Fruit fly (Drosophila melanogaster) whole organism, embryonic: Measurements from ENCODE around the gene SamDC.

Source experiments
- Adf1 ChIP-seq: fragments of 200-800 bp; sonication (Bioruptor generic); IDR thresholded peaks from 2 replicates; pipeline ENCODE4 v1.3.6; 2022; ENCODE audit warnings: missing biosample characterization, missing genetic modification characterization
- Antp ChIP-seq: fragments of 200-800 bp; sonication (Bioruptor generic); optimal IDR thresholded peaks from 3 replicates; lab custom pipeline; 2016; ENCODE audit warnings: missing biosample characterization, missing genetic modification characterization
- Asciz ChIP-seq: fragments of 200-800 bp; sonication (Bioruptor generic); optimal IDR thresholded peaks from 2 replicates; lab custom pipeline; 2017; ENCODE audit warnings: missing biosample characterization, mild to moderate bottlenecking, missing genetic modification characterization, missing genetic modification reagents
- Bteb2 ChIP-seq: fragments of 200-800 bp; sonication (Bioruptor generic); optimal IDR thresholded peaks from 2 replicates; lab custom pipeline; 2016; ENCODE audit warnings: missing biosample characterization, missing genetic modification characterization
- CG10209 ChIP-seq: fragments of 200-800 bp; sonication (Bioruptor generic); optimal IDR thresholded peaks from 3 replicates; lab custom pipeline; 2017; ENCODE audit warnings: missing biosample characterization, mild to moderate bottlenecking, missing genetic modification characterization, missing genetic modification reagents
- CG1024 ChIP-seq: fragments of 200-800 bp; sonication (Bioruptor generic); IDR thresholded peaks from 2 replicates; pipeline ENCODE4 v1.3.6; 2022; ENCODE audit warnings: missing biosample characterization, missing genetic modification characterization
- CG11695 ChIP-seq: fragments of 200-800 bp; sonication (Bioruptor generic); IDR thresholded peaks from 3 replicates; pipeline ENCODE4 v1.3.6; 2022; ENCODE audit warnings: missing biosample characterization, missing genetic modification characterization
- CG12299 ChIP-seq: fragments of 200-800 bp; sonication (Bioruptor generic); optimal IDR thresholded peaks from 2 replicates; lab custom pipeline; 2018; ENCODE audit warnings: missing biosample characterization, mild to moderate bottlenecking, missing genetic modification characterization
- CG12942 ChIP-seq: fragments of 200-800 bp; sonication (Bioruptor generic); optimal IDR thresholded peaks from 3 replicates; lab custom pipeline; 2016; ENCODE audit warnings: missing biosample characterization, missing genetic modification characterization
- CG13424 ChIP-seq: fragments of 200-800 bp; sonication (Bioruptor generic); optimal IDR thresholded peaks from 2 replicates; lab custom pipeline; 2019; ENCODE audit warnings: missing biosample characterization, mild to moderate bottlenecking, missing genetic modification characterization, moderate library complexity
- CG1647 ChIP-seq: fragments of 200-800 bp; sonication (Bioruptor generic); optimal IDR thresholded peaks from 3 replicates; lab custom pipeline; 2016; ENCODE audit warnings: missing biosample characterization, missing genetic modification characterization
- CG17568 ChIP-seq: fragments of 200-800 bp; sonication (Bioruptor generic); optimal IDR thresholded peaks from 2 replicates; lab custom pipeline; 2018; ENCODE audit warnings: missing biosample characterization, mild to moderate bottlenecking, missing genetic modification characterization, moderate library complexity
- CG18262 ChIP-seq: fragments of 200-800 bp; optimal IDR thresholded peaks from 3 replicates; lab custom pipeline; 2019; ENCODE audit warnings: missing biosample characterization, mild to moderate bottlenecking, missing genetic modification characterization, moderate library complexity
- CG18619 ChIP-seq: fragments of 200-800 bp; sonication (Bioruptor generic); optimal IDR thresholded peaks from 3 replicates; lab custom pipeline; 2017; ENCODE audit warnings: missing biosample characterization, mild to moderate bottlenecking, missing genetic modification characterization
- CG2875 ChIP-seq: fragments of 200-800 bp; sonication (Bioruptor generic); optimal IDR thresholded peaks from 2 replicates; lab custom pipeline; 2017; ENCODE audit warnings: missing biosample characterization, mild to moderate bottlenecking, missing genetic modification characterization, missing genetic modification reagents
- CG3065 ChIP-seq: fragments of 200-800 bp; sonication (Bioruptor generic); optimal IDR thresholded peaks from 2 replicates; lab custom pipeline; 2016; ENCODE audit warnings: missing biosample characterization, missing genetic modification characterization
- CG32767 ChIP-seq: fragments of 200-800 bp; sonication (Bioruptor generic); IDR thresholded peaks from 2 replicates; pipeline ENCODE4 v1.3.6; 2022; ENCODE audit warnings: missing biosample characterization, missing genetic modification characterization
- CG34422 ChIP-seq: fragments of 200-800 bp; sonication (Bioruptor generic); IDR thresholded peaks from 3 replicates; pipeline ENCODE4 v1.3.6; 2022; ENCODE audit warnings: missing biosample characterization, missing genetic modification characterization
- CG4328 ChIP-seq: fragments of 200-800 bp; sonication (Bioruptor generic); optimal IDR thresholded peaks from 3 replicates; lab custom pipeline; 2017; ENCODE audit warnings: missing biosample characterization, missing genetic modification reagents, missing genetic modification characterization
- CG4617 ChIP-seq: fragments of 200-800 bp; sonication (Bioruptor generic); optimal IDR thresholded peaks from 3 replicates; lab custom pipeline; 2016; ENCODE audit warnings: missing biosample characterization, missing genetic modification characterization, borderline replicate concordance
- CG6254 ChIP-seq: fragments of 200-800 bp; sonication (Bioruptor generic); optimal IDR thresholded peaks from 3 replicates; lab custom pipeline; 2017; ENCODE audit warnings: mild to moderate bottlenecking, missing biosample characterization, missing genetic modification reagents, missing genetic modification characterization
- CG6689 ChIP-seq: fragments of 200-800 bp; sonication (Bioruptor generic); IDR thresholded peaks from 2 replicates; pipeline ENCODE4 v1.3.6; 2022; ENCODE audit warnings: missing biosample characterization, missing genetic modification characterization
- CG7357 ChIP-seq: fragments of 200-800 bp; sonication (Bioruptor generic); IDR thresholded peaks from 3 replicates; pipeline ENCODE4 v1.3.6; 2022; ENCODE audit warnings: missing biosample characterization, missing genetic modification characterization
- CG8281 ChIP-seq: fragments of 200-800 bp; sonication (Bioruptor generic); optimal IDR thresholded peaks from 2 replicates; lab custom pipeline; 2018; ENCODE audit warnings: missing biosample characterization, mild to moderate bottlenecking, missing genetic modification characterization, moderate library complexity
- CG9797 ChIP-seq: fragments of 200-800 bp; sonication (Bioruptor generic); optimal IDR thresholded peaks from 3 replicates; lab custom pipeline; 2018; ENCODE audit warnings: missing biosample characterization, mild to moderate bottlenecking, missing genetic modification characterization
- CkIIα-i1 ChIP-seq: fragments of 200-800 bp; sonication (Bioruptor generic); IDR thresholded peaks from 2 replicates; pipeline ENCODE4 v1.3.6; 2022; ENCODE audit warnings: missing biosample characterization, missing genetic modification characterization
- CoRest ChIP-seq: fragments of 200-800 bp; sonication (Bioruptor generic); optimal IDR thresholded peaks from 3 replicates; lab custom pipeline; 2018; ENCODE audit warnings: missing biosample characterization, mild to moderate bottlenecking, missing genetic modification characterization, moderate library complexity
- Dek ChIP-seq: fragments of 200-800 bp; sonication (Bioruptor generic); optimal IDR thresholded peaks from 3 replicates; lab custom pipeline; 2019; ENCODE audit warnings: missing biosample characterization, mild to moderate bottlenecking, missing genetic modification characterization, moderate library complexity
- Hand ChIP-seq: fragments of 200-800 bp; sonication (Bioruptor generic); optimal IDR thresholded peaks from 2 replicates; lab custom pipeline; 2017; ENCODE audit warnings: mild to moderate bottlenecking, missing biosample characterization, missing genetic modification reagents, missing genetic modification characterization
- HmgZ ChIP-seq: fragments of 200-800 bp; sonication (Bioruptor generic); optimal IDR thresholded peaks from 2 replicates; lab custom pipeline; 2018; ENCODE audit warnings: missing biosample characterization, mild to moderate bottlenecking, missing genetic modification characterization
- Hr3 ChIP-seq: fragments of 200-800 bp; sonication (Bioruptor generic); optimal IDR thresholded peaks from 3 replicates; lab custom pipeline; 2016; ENCODE audit warnings: missing biosample characterization, missing genetic modification characterization
- Hr51 ChIP-seq, 2 experiments: fragments of 200-800 bp; sonication (Bioruptor generic); optimal IDR thresholded peaks; 2 replicates in 1 of 2; 3 replicates in 1 of 2; lab custom pipeline; 2016 to 2018; ENCODE audit warnings: missing biosample characterization in 2 of 2, missing genetic modification characterization in 2 of 2, mild to moderate bottlenecking in 1 of 2, moderate library complexity in 1 of 2
- Hr78 ChIP-seq, 2 experiments: fragments of 200-800 bp in 1 of 2; fragments of >200 bp in 1 of 2; sonication (Bioruptor generic) in 1 of 2; optimal IDR thresholded peaks; 2 replicates each; lab custom pipeline; 2017 to 2019; ENCODE audit warnings: missing biosample characterization in 2 of 2, missing genetic modification characterization in 2 of 2, mild to moderate bottlenecking in 1 of 2, moderate library complexity in 1 of 2
- Kr ChIP-seq: fragments of 200-800 bp; sonication (Bioruptor generic); optimal IDR thresholded peaks from 2 replicates; lab custom pipeline; 2017; ENCODE audit warnings: missing biosample characterization, mild to moderate bottlenecking, missing genetic modification characterization
- Mad ChIP-seq: fragments of 200-800 bp; sonication (Bioruptor generic); optimal IDR thresholded peaks from 2 replicates; lab custom pipeline; 2016; ENCODE audit warnings: missing biosample characterization, missing genetic modification characterization
- Six4 ChIP-seq: fragments of 200-800 bp; sonication (Bioruptor generic); optimal IDR thresholded peaks from 2 replicates; lab custom pipeline; 2016; ENCODE audit warnings: missing biosample characterization, missing genetic modification characterization
- ap ChIP-seq: fragments of 200-800 bp; sonication (Bioruptor generic); IDR thresholded peaks from 2 replicates; pipeline ENCODE4 v1.3.6; 2022; ENCODE audit warnings: missing biosample characterization, missing genetic modification characterization
- ash1 ChIP-seq: fragments of 200-800 bp; sonication (Bioruptor generic); optimal IDR thresholded peaks from 2 replicates; lab custom pipeline; 2018; ENCODE audit warnings: missing biosample characterization, mild to moderate bottlenecking, missing genetic modification characterization
- bigmax ChIP-seq: fragments of 200-800 bp; sonication (Bioruptor generic); optimal IDR thresholded peaks from 2 replicates; lab custom pipeline; 2018; ENCODE audit warnings: missing biosample characterization, mild to moderate bottlenecking, missing genetic modification characterization
- eve ChIP-seq, 2 experiments: fragments of >200 bp; optimal IDR thresholded peaks; 2 replicates each; lab custom pipeline; 2017; ENCODE audit warnings: missing biosample characterization in 2 of 2, missing genetic modification characterization in 2 of 2
- fd102C ChIP-seq: fragments of 200-800 bp; sonication (Bioruptor generic); optimal IDR thresholded peaks from 2 replicates; lab custom pipeline; 2018; ENCODE audit warnings: missing biosample characterization, mild to moderate bottlenecking, missing genetic modification characterization, moderate library complexity
- hbn ChIP-seq: fragments of 200-800 bp; sonication (Bioruptor generic); IDR thresholded peaks from 2 replicates; pipeline ENCODE4 v1.3.6; 2022; ENCODE audit warnings: missing biosample characterization, missing genetic modification characterization; ENCODE audit not compliant: partially characterized antibody
- her ChIP-seq: fragments of 200-800 bp; sonication (Bioruptor generic); optimal IDR thresholded peaks from 2 replicates; lab custom pipeline; 2016; ENCODE audit warnings: missing biosample characterization, missing genetic modification characterization
- pfk ChIP-seq: fragments of 200-800 bp; sonication (Bioruptor generic); optimal IDR thresholded peaks from 2 replicates; lab custom pipeline; 2018; ENCODE audit warnings: missing biosample characterization, mild to moderate bottlenecking, missing genetic modification characterization, moderate library complexity
- psq ChIP-seq: fragments of 200-800 bp; sonication (Bioruptor generic); optimal IDR thresholded peaks from 2 replicates; lab custom pipeline; 2017; ENCODE audit warnings: missing biosample characterization, missing genetic modification characterization
- rib ChIP-seq: fragments of 200-800 bp; sonication (Bioruptor generic); IDR thresholded peaks from 2 replicates; pipeline ENCODE4 v1.3.6; 2022; ENCODE audit warnings: missing biosample characterization, missing genetic modification characterization
- scrt ChIP-seq: fragments of 200-800 bp; sonication (Bioruptor generic); optimal IDR thresholded peaks from 2 replicates; lab custom pipeline; 2018; ENCODE audit warnings: missing biosample characterization, mild to moderate bottlenecking, missing genetic modification characterization, moderate library complexity
- sim ChIP-seq: fragments of 200-800 bp; sonication (Bioruptor generic); IDR thresholded peaks from 2 replicates; pipeline ENCODE4 v1.3.6; 2022; ENCODE audit warnings: missing biosample characterization, missing genetic modification characterization
- so ChIP-seq: fragments of 200-800 bp; sonication (Bioruptor generic); IDR thresholded peaks from 3 replicates; pipeline ENCODE4 v1.3.6; 2022; ENCODE audit warnings: missing biosample characterization, missing genetic modification characterization
- ttk ChIP-seq: fragments of 200-800 bp; sonication (Bioruptor generic); IDR thresholded peaks from 2 replicates; pipeline ENCODE4 v2.1.2; 2022; ENCODE audit warnings: missing biosample characterization, missing genetic modification characterization

Gene SamDC

DNA sequence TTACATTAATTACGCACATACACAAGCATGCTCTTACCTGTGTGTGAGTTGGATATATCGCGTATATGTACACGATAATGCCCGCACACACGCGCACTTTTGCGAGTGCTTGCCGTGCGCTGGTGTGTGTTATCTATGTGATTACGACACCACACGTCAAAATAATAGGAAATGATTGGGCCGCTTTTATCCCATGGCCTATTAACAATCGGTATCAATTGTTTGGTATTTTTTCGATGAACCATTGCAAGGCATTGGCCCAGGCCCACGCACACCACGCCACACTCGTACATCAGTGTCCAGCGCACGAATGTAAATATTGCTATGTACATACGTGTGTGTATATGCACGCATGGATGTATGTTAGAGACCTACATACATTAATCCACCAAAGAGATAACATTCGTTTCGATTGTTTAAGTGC is 4.4 kb upstream of the SamDC start (continued):
- TF ChIP-seq CG8281 (tag; lab: Kevin White, UChicago) (peak; percentile 23), CG32767 (GFP tag; lab: Robert Waterston, UW) (peak; percentile 59; the same call in 1 of the 2 replicates), Six4 (peak; percentile 48), scrt (peak; percentile 50), CG6689 (GFP tag; lab: Robert Waterston, UW) (peak; percentile 32; the same call in 1 of the 2 replicates), CoRest (peak; percentile 10), ttk (GFP tag; lab: Robert Waterston, UW) (no peak), Dek (tag; lab: Kevin White, UChicago) (peak; percentile 60), Hr78 (GFP tag; optimal IDR thresholded peaks at IDR 0.05; lab: Kevin White, UChicago) (peak in 1 of 2 experiments; percentile 51), Hr3 (GFP tag; lab: Kevin White, UChicago) (peak; percentile 6), so (GFP tag; lab: Robert Waterston, UW) (no peak; the same call in 1 of the 3 replicates), CG9797 (GFP tag; lab: Kevin White, UChicago) (peak; percentile 35), HmgZ (peak; percentile 92), Antp (GFP tag; lab: Kevin White, UChicago) (peak; percentile 20), Adf1 (GFP tag; lab: Robert Waterston, UW) (peak; percentile 16; the same call in 1 of the 2 replicates), her (GFP tag; lab: Kevin White, UChicago) (peak; percentile 75), pfk (peak; percentile 78), CG4617 (peak; percentile 31), CG1647 (GFP tag; lab: Kevin White, UChicago) (peak; percentile 61), Hr51 (GFP tag; optimal IDR thresholded peaks at IDR 0.05; lab: Kevin White, UChicago) (peak in 1 of 2 experiments; percentile 40), bigmax (peak; percentile 57), Kr (GFP tag; lab: Kevin White, UChicago) (no peak), CG4328 (GFP tag; lab: Kevin White, UChicago) (peak; percentile 88), CG18619 (GFP tag; lab: Kevin White, UChicago) (peak; percentile 17), CG3065 (no peak), CkIIα-i1 (no peak), Asciz (GFP tag; lab: Kevin White, UChicago) (peak; percentile 69), CG12299 (tag; lab: Kevin White, UChicago) (peak; percentile 70), sim (GFP tag; lab: Robert Waterston, UW) (no peak), ash1 (GFP tag; lab: Kevin White, UChicago) (peak; percentile 40), CG11695 (GFP tag; lab: Robert Waterston, UW) (peak; percentile 30; the same call in 1 of the 3 replicates), hbn (GFP tag; lab: Robert Waterston, UW) (peak; percentile 61), CG12942 (peak; percentile 6), Bteb2 (GFP tag; lab: Kevin White, UChicago) (peak; percentile 36), CG18262 (tag; lab: Kevin White, UChicago) (peak; percentile 41), CG1024 (GFP tag; lab: Robert Waterston, UW) (peak; percentile 75; the same call in 1 of the 2 replicates), ap (no peak), CG34422 (peak; percentile 54; the same call in 2 of the 3 replicates), Hand (GFP tag; lab: Kevin White, UChicago) (peak; percentile 20), psq (GFP tag; lab: Kevin White, UChicago) (no peak), rib (peak; percentile 79; the same call in 1 of the 2 replicates), CG13424 (tag; lab: Kevin White, UChicago) (peak; percentile 56), CG6254 (GFP tag; lab: Kevin White, UChicago) (peak; percentile 75), CG2875 (peak; percentile 53), fd102C (GFP tag; lab: Kevin White, UChicago) (peak; percentile 17), CG7357 (no peak), CG17568 (GFP tag; lab: Kevin White, UChicago) (peak; percentile 72), eve (GFP tag; optimal IDR thresholded peaks at IDR 0.05; lab: Kevin White, UChicago) (peak in 1 of 2 experiments; percentile 95), CG10209 (GFP tag; lab: Kevin White, UChicago) (peak; percentile 63), Mad (GFP tag; lab: Kevin White, UChicago) (no peak)
